Worm (Caenorhabditis elegans) whole organism, mixed stage, embryonic: Measurements from ENCODE around the gene C43C3.4.

ENCODE experiments used
- mls-2 ChIP-seq: sonication (generic microtip); optimal IDR thresholded peaks from 2 replicates; lab custom pipeline; 2016; ENCODE audit warnings: mild to moderate bottlenecking, missing genetic modification characterization, moderate library complexity, missing compliant biosample characterization
- nhr-12 ChIP-seq: fragments of 150-350 bp; optimal IDR thresholded peaks from 2 replicates; lab custom pipeline; 2014; ENCODE audit warnings: missing biosample characterization, missing genetic modification characterization
- nhr-237 ChIP-seq: fragments of 150-350 bp; optimal IDR thresholded peaks from 2 replicates; lab custom pipeline; 2014; ENCODE audit warnings: missing biosample characterization, missing genetic modification characterization
- snpc-4 ChIP-seq: fragments of 150-350 bp; optimal IDR thresholded peaks from 2 replicates; lab custom pipeline; 2014; ENCODE audit warnings: missing biosample characterization, missing genetic modification characterization
- sptf-1 ChIP-seq: sonication (generic microtip); optimal IDR thresholded peaks from 2 replicates; lab custom pipeline; 2017; ENCODE audit warnings: mild to moderate bottlenecking, missing genetic modification characterization, moderate library complexity, missing compliant biosample characterization
- unc-120 ChIP-seq: sonication (generic microtip); optimal IDR thresholded peaks from 2 replicates; lab custom pipeline; 2017; ENCODE audit warnings: missing genetic modification characterization, missing compliant biosample characterization; ENCODE audit not compliant: poor library complexity, severe bottlenecking
- unc-39 ChIP-seq: fragments of 150-350 bp; optimal IDR thresholded peaks from 2 replicates; lab custom pipeline; 2014; ENCODE audit warnings: missing biosample characterization, missing genetic modification characterization

- TF ChIP-seq sptf-1 (tag; lab: Kevin White, UChicago) (no peak), nhr-12 (tag; lab: Kevin White, UChicago) (no peak), snpc-4 (tag; lab: Kevin White, UChicago) (no peak), unc-120 (tag; lab: Kevin White, UChicago) (no peak), unc-39 (tag; lab: Kevin White, UChicago) (no peak), nhr-237 (tag; lab: Kevin White, UChicago) (no peak), mls-2 (tag; lab: Kevin White, UChicago) (no peak)
These were observed 5.5 kb upstream of the C43C3.4 start, which contains the start of gene ifp-1 for ce11 chrX:9680119-9680682.
